Worm (Caenorhabditis elegans) whole organism, L4 larva: ENCODE measurements around the gene T01C1.4.

ENCODE experiments used
- D1046.2 ChIP-seq: fragments of 200-800 bp; sonication (Bioruptor generic); IDR thresholded peaks from 2 replicates; pipeline ENCODE4 v1.3.6; 2022; ENCODE audit warnings: missing genetic modification characterization, missing compliant biosample characterization
- F26F4.8 ChIP-seq: fragments of 200-800 bp; sonication (Bioruptor generic); conservative IDR thresholded peaks from 2 replicates; pipeline ENCODE4 v1.3.6; 2022; ENCODE audit warnings: missing genetic modification characterization, missing compliant biosample characterization
- F37D6.2 ChIP-seq: sonication (generic microtip); optimal IDR thresholded peaks from 2 replicates; lab custom pipeline; 2016; ENCODE audit warnings: mild to moderate bottlenecking, missing genetic modification characterization, missing compliant biosample characterization
- T26A8.4 ChIP-seq: fragments of 200-800 bp; sonication (Bioruptor generic); IDR thresholded peaks from 2 replicates; pipeline ENCODE4 v1.3.6; 2022; ENCODE audit warnings: missing genetic modification characterization, missing compliant biosample characterization
- Y105C5A.15 ChIP-seq: fragments of 200-800 bp; sonication (Bioruptor generic); IDR thresholded peaks from 2 replicates; pipeline ENCODE4 v1.3.6; 2022; ENCODE audit warnings: missing genetic modification characterization, missing compliant biosample characterization
- Y48G9A.11 ChIP-seq: fragments of 200-800 bp; sonication (Bioruptor generic); IDR thresholded peaks from 2 replicates; pipeline ENCODE4 v1.3.6; 2022; ENCODE audit warnings: missing genetic modification reagents, missing genetic modification characterization, missing compliant biosample characterization
- ceh-20 ChIP-seq: fragments of 200-800 bp; sonication (Bioruptor generic); IDR thresholded peaks from 2 replicates; pipeline ENCODE4 v1.3.6; 2022; ENCODE audit warnings: missing genetic modification reagents, missing genetic modification characterization, missing compliant biosample characterization
- ceh-28 ChIP-seq: fragments of 150-350 bp; optimal IDR thresholded peaks from 2 replicates; lab custom pipeline; 2014; ENCODE audit warnings: missing biosample characterization, missing genetic modification reagents, missing genetic modification characterization
- daf-16 ChIP-seq, 3 experiments: sonication (generic microtip); optimal IDR thresholded peaks; 2 replicates each; lab custom pipeline; 2016 to 2017; ENCODE audit warnings: missing genetic modification characterization in 3 of 3, missing genetic modification reagents in 3 of 3, mild to moderate bottlenecking in 2 of 3, missing compliant biosample characterization in 2 of 3, missing biosample characterization in 1 of 3, moderate library complexity in 1 of 3
- daf-19 ChIP-seq: fragments of 200-800 bp; sonication (Bioruptor generic); conservative IDR thresholded peaks from 2 replicates; pipeline ENCODE4 v1.3.6; 2022; ENCODE audit warnings: missing genetic modification characterization, missing compliant biosample characterization
- daf-8 ChIP-seq: fragments of 200-800 bp; sonication (Bioruptor generic); IDR thresholded peaks from 2 replicates; pipeline ENCODE4 v1.3.6; 2022; ENCODE audit warnings: missing genetic modification characterization, missing compliant biosample characterization
- dmd-9 ChIP-seq: fragments of 200-800 bp; sonication (Bioruptor generic); IDR thresholded peaks from 2 replicates; pipeline ENCODE4 v1.3.6; 2022; ENCODE audit warnings: missing genetic modification reagents, missing genetic modification characterization, missing compliant biosample characterization
- dpl-1 ChIP-seq: fragments of 150-350 bp; optimal IDR thresholded peaks from 2 replicates; lab custom pipeline; 2014; ENCODE audit warnings: missing biosample characterization, missing genetic modification reagents, missing genetic modification characterization
- egl-43 ChIP-seq: fragments of 200-800 bp; sonication (Bioruptor generic); IDR thresholded peaks from 2 replicates; pipeline ENCODE4 v1.3.6; 2022; ENCODE audit warnings: missing genetic modification reagents, missing genetic modification characterization, missing compliant biosample characterization
- fkh-10 ChIP-seq: fragments of 150-350 bp; optimal IDR thresholded peaks from 2 replicates; lab custom pipeline; 2014; ENCODE audit warnings: missing biosample characterization, missing genetic modification reagents, missing genetic modification characterization
- fos-1 ChIP-seq: fragments of 150-350 bp; optimal IDR thresholded peaks from 2 replicates; lab custom pipeline; 2014; ENCODE audit warnings: missing biosample characterization, missing genetic modification characterization
- gei-8 ChIP-seq: fragments of 200-800 bp; sonication (Bioruptor generic); optimal IDR thresholded peaks from 2 replicates; lab custom pipeline; 2018; ENCODE audit warnings: mild to moderate bottlenecking, missing genetic modification characterization, missing compliant biosample characterization
- hif-1 ChIP-seq, 2 experiments: sonication (generic microtip); optimal IDR thresholded peaks; 2 replicates each; lab custom pipeline; 2016 to 2017; ENCODE audit warnings: missing compliant biosample characterization in 2 of 2, missing genetic modification characterization in 2 of 2, missing genetic modification reagents in 2 of 2, missing genotype in 2 of 2, mild to moderate bottlenecking in 1 of 2
- hlh-11 ChIP-seq: fragments of 200-800 bp; sonication (Bioruptor generic); optimal IDR thresholded peaks from 2 replicates; lab custom pipeline; 2018; ENCODE audit warnings: mild to moderate bottlenecking, missing genetic modification characterization, missing compliant biosample characterization
- hmg-1.1 ChIP-seq: fragments of 200-800 bp; sonication (Bioruptor generic); IDR thresholded peaks from 2 replicates; pipeline ENCODE4 v1.3.6; 2022; ENCODE audit warnings: missing genetic modification reagents, missing genetic modification characterization, missing compliant biosample characterization
- jun-1 ChIP-seq: fragments of 150-350 bp; optimal IDR thresholded peaks from 2 replicates; lab custom pipeline; 2014; ENCODE audit warnings: missing biosample characterization, missing genetic modification reagents, missing genetic modification characterization
- lim-7 ChIP-seq: fragments of 200-800 bp; sonication (Bioruptor generic); IDR thresholded peaks from 2 replicates; pipeline ENCODE4 v1.3.6; 2022; ENCODE audit warnings: missing genetic modification characterization, missing compliant biosample characterization
- lin-15B ChIP-seq: fragments of 150-350 bp; sonication (generic microtip); optimal IDR thresholded peaks from 3 replicates; lab custom pipeline; 2014; ENCODE audit warnings: missing biosample characterization, missing genetic modification characterization
- lsy-2 ChIP-seq, 2 experiments: fragments of 150-350 bp in 1 of 2; sonication (generic microtip) in 1 of 2; optimal IDR thresholded peaks; 2 replicates each; lab custom pipeline; 2014 to 2017; ENCODE audit warnings: missing biosample characterization in 2 of 2, missing genetic modification characterization in 2 of 2
- mdl-1 ChIP-seq, 2 experiments: fragments of 150-350 bp in 1 of 2; sonication (generic microtip) in 1 of 2; optimal IDR thresholded peaks; 2 replicates each; lab custom pipeline; 2014 to 2017; ENCODE audit warnings: missing biosample characterization in 2 of 2, missing genetic modification characterization in 2 of 2
- mep-1 ChIP-seq: fragments of 150-350 bp; sonication (generic microtip); optimal IDR thresholded peaks from 3 replicates; lab custom pipeline; 2014; ENCODE audit warnings: missing biosample characterization, missing genetic modification characterization
- mxl-3 ChIP-seq: fragments of 200-800 bp; sonication (Bioruptor generic); optimal IDR thresholded peaks from 2 replicates; lab custom pipeline; 2018; ENCODE audit warnings: mild to moderate bottlenecking, missing genetic modification characterization, missing compliant biosample characterization
- nhr-10 ChIP-seq: fragments of 150-350 bp; optimal IDR thresholded peaks from 2 replicates; lab custom pipeline; 2014; ENCODE audit warnings: missing biosample characterization, missing genetic modification characterization
- nhr-111 ChIP-seq: fragments of 200-800 bp; sonication (Bioruptor generic); optimal IDR thresholded peaks from 2 replicates; lab custom pipeline; 2018; ENCODE audit warnings: mild to moderate bottlenecking, missing genetic modification characterization, missing compliant biosample characterization
- nhr-25 ChIP-seq: sonication (generic microtip); optimal IDR thresholded peaks from 2 replicates; lab custom pipeline; 2017; ENCODE audit warnings: missing genetic modification characterization, mild to moderate bottlenecking, missing compliant biosample characterization, antibody characterized with exemption, moderate library complexity, borderline replicate concordance; ENCODE audit not compliant: insufficient read depth
- nhr-28 ChIP-seq: fragments of 150-350 bp; optimal IDR thresholded peaks from 2 replicates; lab custom pipeline; 2014; ENCODE audit warnings: missing biosample characterization, missing genetic modification characterization
- nhr-42 ChIP-seq: fragments of 200-800 bp; sonication (Bioruptor generic); IDR thresholded peaks from 2 replicates; pipeline ENCODE4 v1.3.6; 2022; ENCODE audit warnings: missing genetic modification characterization, missing compliant biosample characterization
- nhr-48 ChIP-seq: sonication (generic microtip); optimal IDR thresholded peaks from 2 replicates; lab custom pipeline; 2016; ENCODE audit warnings: mild to moderate bottlenecking, missing genetic modification characterization, missing compliant biosample characterization
- nhr-76 ChIP-seq: fragments of 150-350 bp; optimal IDR thresholded peaks from 2 replicates; lab custom pipeline; 2014; ENCODE audit warnings: missing biosample characterization, missing genetic modification characterization
- pha-4 ChIP-seq, 2 experiments: fragments of 150-350 bp in 1 of 2; fragments of 200-800 bp in 1 of 2; sonication (Bioruptor generic) in 1 of 2; IDR thresholded peaks in 1 of 2; optimal IDR thresholded peaks in 1 of 2; 2 replicates each; pipeline versions ENCODE4 v1.3.6 to Lab custom; 2014 to 2022; ENCODE audit warnings: missing genetic modification characterization in 2 of 2, missing genetic modification reagents in 2 of 2, missing biosample characterization in 1 of 2, missing compliant biosample characterization in 1 of 2
- php-3 ChIP-seq: fragments of 200-800 bp; sonication (Bioruptor generic); IDR thresholded peaks from 2 replicates; pipeline ENCODE4 v1.3.6; 2022; ENCODE audit warnings: missing genetic modification reagents, missing genetic modification characterization, missing compliant biosample characterization
- rbr-2 ChIP-seq: sonication (generic microtip); optimal IDR thresholded peaks from 2 replicates; lab custom pipeline; 2016; ENCODE audit warnings: missing genotype, missing genetic modification characterization, missing compliant biosample characterization
- sdz-12 ChIP-seq: fragments of 200-800 bp; sonication (Bioruptor generic); optimal IDR thresholded peaks from 2 replicates; lab custom pipeline; 2018; ENCODE audit warnings: mild to moderate bottlenecking, missing genetic modification characterization, missing compliant biosample characterization
- set-16 ChIP-seq: fragments of 200-800 bp; sonication (Bioruptor generic); IDR thresholded peaks from 2 replicates; pipeline ENCODE4 v1.3.6; 2022; ENCODE audit warnings: missing genetic modification reagents, missing genetic modification characterization, missing compliant biosample characterization
- skn-1 ChIP-seq: fragments of 150-350 bp; optimal IDR thresholded peaks from 2 replicates; lab custom pipeline; 2014; ENCODE audit warnings: missing biosample characterization, missing genetic modification characterization
- snpc-1.2 ChIP-seq: fragments of 200-800 bp; sonication (Bioruptor generic); IDR thresholded peaks from 2 replicates; pipeline ENCODE4 v1.3.6; 2022; ENCODE audit warnings: missing genetic modification reagents, missing genetic modification characterization, missing compliant biosample characterization
- spr-1 ChIP-seq: sonication (generic microtip); optimal IDR thresholded peaks from 2 replicates; lab custom pipeline; 2016; ENCODE audit warnings: mild to moderate bottlenecking, missing genetic modification characterization, missing compliant biosample characterization
- spr-3 ChIP-seq: fragments of 200-800 bp; sonication (Bioruptor generic); optimal IDR thresholded peaks from 2 replicates; lab custom pipeline; 2018; ENCODE audit warnings: mild to moderate bottlenecking, missing genetic modification characterization, missing compliant biosample characterization
- tag-97 ChIP-seq: fragments of 200-800 bp; sonication (Bioruptor generic); IDR thresholded peaks from 2 replicates; pipeline ENCODE4 v1.3.6; 2022; ENCODE audit warnings: missing genetic modification characterization, missing compliant biosample characterization
- zag-1 ChIP-seq: fragments of 150-350 bp; optimal IDR thresholded peaks from 2 replicates; lab custom pipeline; 2014; ENCODE audit warnings: missing biosample characterization, missing genetic modification characterization
- ztf-11 ChIP-seq: fragments of 150-350 bp; optimal IDR thresholded peaks from 2 replicates; lab custom pipeline; 2014; ENCODE audit warnings: missing biosample characterization, missing genetic modification characterization

The T01C1.4 gene

ce11 chrX:10687317-10687716 is 29.6 kb downstream of the T01C1.4 start (continued):
- TF ChIP-seq skn-1 (tag; lab: Kevin White, UChicago) (no peak), dpl-1 (GFP tag; lab: Kevin White, UChicago) (no peak), pha-4 (GFP tag; IDR thresholded peaks at IDR 0.05; lab: Robert Waterston, UW) (no peak), pha-4 (tag; optimal IDR thresholded peaks at IDR 0.05; lab: Kevin White, UChicago) (no peak), set-16 (GFP tag; lab: Robert Waterston, UW) (no peak), nhr-10 (no peak), daf-8 (no peak), daf-16 (GFP tag; optimal IDR thresholded peaks at IDR 0.05; lab: Kevin White, UChicago) (no peak), daf-16 (tag; optimal IDR thresholded peaks at IDR 0.05; lab: Kevin White, UChicago) (peak; percentile 96), php-3 (GFP tag; lab: Robert Waterston, UW) (0 out of 2 replicates have a peak, but pooled peaks have one; percentile 7), D1046.2 (GFP tag; lab: Robert Waterston, UW) (no peak)

- TF ChIP-seq nhr-25 (tag; lab: Kevin White, UChicago): peak; percentile 42
- peak; percentile 6 for TF ChIP-seq nhr-28 (tag; lab: Kevin White, UChicago)
- no peak for TF ChIP-seq ztf-11
- TF ChIP-seq mep-1 (tag; lab: Kevin White, UChicago): peak; percentile 14
- peak; percentile 57 for TF ChIP-seq hlh-11 (tag; lab: Kevin White, UChicago)
- peak in 1 of 2 experiments; percentile 47 for TF ChIP-seq mdl-1 (tag; optimal IDR thresholded peaks at IDR 0.05; lab: Kevin White, UChicago)
Observed at ce11 chrX:10686487-10686886, 30.4 kb downstream of the T01C1.4 start.

ce11 chrX:10684533-10684932 is 32.4 kb downstream of the T01C1.4 start:
- TF ChIP-seq sdz-12 (GFP tag; lab: Kevin White, UChicago): no peak
- no peak for TF ChIP-seq fos-1 (tag; lab: Kevin White, UChicago)
- no peak for TF ChIP-seq nhr-76 (tag; lab: Kevin White, UChicago)
- no peak for TF ChIP-seq T26A8.4 (GFP tag; lab: Robert Waterston, UW)
- no peak for TF ChIP-seq lin-15B (tag; lab: Kevin White, UChicago)
- TF ChIP-seq hmg-1.1 (GFP tag; lab: Robert Waterston, UW): 0 out of 2 replicates have a peak, but pooled peaks have one; percentile 47
- TF ChIP-seq dmd-9 (GFP tag; lab: Robert Waterston, UW): no peak
- peak; percentile 80 for TF ChIP-seq mxl-3 (GFP tag; lab: Kevin White, UChicago)
- TF ChIP-seq fkh-10 (GFP tag; lab: Kevin White, UChicago): no peak
- no peak for TF ChIP-seq spr-1
- no peak for TF ChIP-seq nhr-111 (GFP tag; lab: Kevin White, UChicago)
- TF ChIP-seq nhr-42 (GFP tag; lab: Robert Waterston, UW): no peak
- no peak for TF ChIP-seq egl-43 (GFP tag; lab: Robert Waterston, UW)
- no peak for TF ChIP-seq pha-4 (GFP tag; IDR thresholded peaks at IDR 0.05; lab: Robert Waterston, UW)
- TF ChIP-seq pha-4 (tag; optimal IDR thresholded peaks at IDR 0.05; lab: Kevin White, UChicago): no peak
- no peak for TF ChIP-seq tag-97
- TF ChIP-seq spr-3 (GFP tag; lab: Kevin White, UChicago): no peak
- no peak for TF ChIP-seq nhr-48 (tag; lab: Kevin White, UChicago)
- TF ChIP-seq rbr-2: no peak
- TF ChIP-seq skn-1 (tag; lab: Kevin White, UChicago): no peak
- TF ChIP-seq zag-1 (tag; lab: Kevin White, UChicago): no peak
- TF ChIP-seq Y105C5A.15 (GFP tag; lab: Robert Waterston, UW): no peak
- no peak for TF ChIP-seq daf-8
- peak; percentile 49 for TF ChIP-seq ceh-28 (tag; lab: Kevin White, UChicago)
- TF ChIP-seq jun-1 (tag; lab: Kevin White, UChicago): no peak
- no peak for TF ChIP-seq gei-8
- peak in 1 of 2 experiments; percentile 40 for TF ChIP-seq lsy-2 (tag; optimal IDR thresholded peaks at IDR 0.05; lab: Kevin White, UChicago)
- no peak for TF ChIP-seq F37D6.2 (tag; lab: Kevin White, UChicago)
- TF ChIP-seq daf-19 (GFP tag; lab: Robert Waterston, UW): no peak
- TF ChIP-seq F26F4.8 (GFP tag; lab: Robert Waterston, UW): no peak
- peak; percentile 84 for TF ChIP-seq nhr-28 (tag; lab: Kevin White, UChicago)
- peak in 1 of 2 experiments; percentile 76 for TF ChIP-seq daf-16 (GFP tag; optimal IDR thresholded peaks at IDR 0.05; lab: Kevin White, UChicago)
- TF ChIP-seq daf-16 (tag; optimal IDR thresholded peaks at IDR 0.05; lab: Kevin White, UChicago): peak; percentile 80
- TF ChIP-seq snpc-1.2: no peak
- TF ChIP-seq hif-1 (tag; optimal IDR thresholded peaks at IDR 0.05; lab: Kevin White, UChicago): no peak
- no peak for TF ChIP-seq ceh-20 (GFP tag; lab: Robert Waterston, UW)
- no peak for TF ChIP-seq lim-7
- TF ChIP-seq Y48G9A.11 (GFP tag; lab: Robert Waterston, UW): no peak
